Worm (Caenorhabditis elegans) whole organism, midembryonic: Measurements from ENCODE around the gene srxa-14.

Source experiments
- T22C8.4 ChIP-seq: fragments of 200-800 bp; sonication (Bioruptor generic); IDR thresholded peaks from 2 replicates; pipeline ENCODE4 v1.3.6; 2022; ENCODE audit warnings: missing genetic modification characterization, missing compliant biosample characterization
- cog-1 ChIP-seq: sonication (generic microtip); optimal IDR thresholded peaks from 2 replicates; lab custom pipeline; 2016; ENCODE audit warnings: missing genetic modification characterization, missing compliant biosample characterization
- ref-1 ChIP-seq: fragments of 200-800 bp; sonication (Bioruptor generic); conservative IDR thresholded peaks from 2 replicates; pipeline ENCODE4 v1.3.6; 2022; ENCODE audit warnings: missing genetic modification reagents, missing genetic modification characterization, missing compliant biosample characterization

ce11 chrV:20664930-20665329, 25.5 kb downstream of the srxa-14 start:
- TF ChIP-seq cog-1 (no peak), ref-1 (GFP tag; lab: Robert Waterston, UW) (no peak), T22C8.4 (no peak)
